Worm (Caenorhabditis elegans) whole organism, L1 larva: ENCODE results near the gene W09B6.4.

Experiments
- C16A3.4 ChIP-seq: fragments of 150-350 bp; optimal IDR thresholded peaks from 2 replicates; lab custom pipeline; 2014; ENCODE audit warnings: missing biosample characterization, missing genetic modification characterization
- blmp-1 ChIP-seq: fragments of 150-350 bp; optimal IDR thresholded peaks from 2 replicates; lab custom pipeline; 2014; ENCODE audit warnings: missing biosample characterization, missing genetic modification characterization
- ceh-8 ChIP-seq: fragments of 200-800 bp; sonication (Bioruptor generic); optimal IDR thresholded peaks from 2 replicates; lab custom pipeline; 2018; ENCODE audit warnings: mild to moderate bottlenecking, missing genetic modification characterization, moderate library complexity, missing compliant biosample characterization
- ceh-82 ChIP-seq, 3 experiments: fragments of 150-350 bp in 1 of 3; sonication (generic microtip) in 2 of 3; optimal IDR thresholded peaks; 2 replicates each; lab custom pipeline; 2014 to 2017; ENCODE audit warnings: missing biosample characterization in 3 of 3, missing genetic modification characterization in 3 of 3
- ceh-88 ChIP-seq: fragments of 200-800 bp; sonication (Bioruptor generic); IDR thresholded peaks from 2 replicates; pipeline ENCODE4 v1.3.6; 2022; ENCODE audit warnings: missing genetic modification characterization, missing compliant biosample characterization
- dsc-1 ChIP-seq: sonication (generic microtip); optimal IDR thresholded peaks from 2 replicates; lab custom pipeline; 2016; ENCODE audit warnings: mild to moderate bottlenecking, missing genetic modification characterization, missing compliant biosample characterization
- efl-1 ChIP-seq, 4 experiments: fragments of 150-350 bp; optimal IDR thresholded peaks in 3 of 4; peaks in 1 of 4; 1 replicate in 1 of 4; 2 replicates in 3 of 4; lab custom pipeline; 2014; ENCODE audit warnings: missing biosample characterization in 2 of 4, missing genetic modification characterization in 2 of 4, missing genetic modification reagents in 2 of 4
- efl-3 ChIP-seq: fragments of 200-800 bp; sonication (Bioruptor generic); optimal IDR thresholded peaks from 2 replicates; lab custom pipeline; 2018; ENCODE audit warnings: mild to moderate bottlenecking, missing genetic modification characterization, missing compliant biosample characterization
- egl-13 ChIP-seq: sonication (generic microtip); optimal IDR thresholded peaks from 2 replicates; lab custom pipeline; 2016; ENCODE audit warnings: missing genotype, missing genetic modification reagents, missing genetic modification characterization, missing compliant biosample characterization
- elt-2 ChIP-seq: sonication (generic microtip); optimal IDR thresholded peaks from 2 replicates; lab custom pipeline; 2016; ENCODE audit warnings: missing genetic modification characterization, mild to moderate bottlenecking, inconsistent platforms, missing compliant biosample characterization, missing genetic modification reagents
- elt-3 ChIP-seq, 6 experiments: fragments of 150-350 bp in 1 of 6; sonication (generic microtip); optimal IDR thresholded peaks; 2 replicates each; lab custom pipeline; 2017 to 2018; ENCODE audit warnings: missing biosample characterization in 6 of 6, missing genetic modification characterization in 6 of 6, inconsistent platforms in 1 of 6
- ets-5 ChIP-seq: fragments of 200-800 bp; sonication (Bioruptor generic); IDR thresholded peaks from 2 replicates; pipeline ENCODE4 v1.3.6; 2022; ENCODE audit warnings: missing genetic modification characterization, missing compliant biosample characterization
- fos-1 ChIP-seq: fragments of 150-350 bp; optimal IDR thresholded peaks from 2 replicates; lab custom pipeline; 2014; ENCODE audit warnings: missing biosample characterization, missing genetic modification characterization
- grh-1 ChIP-seq: fragments of 200-800 bp; sonication (Bioruptor generic); IDR thresholded peaks from 2 replicates; pipeline ENCODE4 v1.3.6; 2022; ENCODE audit warnings: missing genetic modification reagents, missing genetic modification characterization, missing compliant biosample characterization
- isw-1 ChIP-seq: fragments of 200-800 bp; sonication (Bioruptor generic); IDR thresholded peaks from 2 replicates; pipeline ENCODE4 v1.3.6; 2022; ENCODE audit warnings: missing genetic modification characterization, missing compliant biosample characterization
- lin-13 ChIP-seq: fragments of 150-350 bp; optimal IDR thresholded peaks from 2 replicates; lab custom pipeline; 2014; ENCODE audit warnings: missing biosample characterization, missing genetic modification reagents, missing genetic modification characterization
- lin-14 ChIP-seq: fragments of 200-800 bp; sonication (Bioruptor generic); optimal IDR thresholded peaks from 2 replicates; lab custom pipeline; 2018; ENCODE audit warnings: mild to moderate bottlenecking, missing genetic modification characterization, moderate library complexity, missing compliant biosample characterization
- lin-15B ChIP-seq: fragments of 150-350 bp; sonication (generic microtip); optimal IDR thresholded peaks from 3 replicates; lab custom pipeline; 2014; ENCODE audit warnings: missing biosample characterization, missing genetic modification characterization
- lin-35 ChIP-seq, 2 experiments: fragments of 150-350 bp; optimal IDR thresholded peaks; 2 replicates each; lab custom pipeline; 2014; ENCODE audit warnings: missing biosample characterization in 2 of 2, missing genetic modification characterization in 2 of 2, missing genetic modification reagents in 2 of 2
- lin-39 ChIP-seq: fragments of 150-350 bp; optimal IDR thresholded peaks from 2 replicates; lab custom pipeline; 2014; ENCODE audit warnings: missing biosample characterization, missing genetic modification reagents, missing genetic modification characterization
- lsy-2 ChIP-seq, 2 experiments: fragments of 150-350 bp; optimal IDR thresholded peaks; 2 replicates each; lab custom pipeline; 2014; ENCODE audit warnings: missing biosample characterization in 2 of 2, missing genetic modification characterization in 2 of 2
- mab-9 ChIP-seq: fragments of 200-800 bp; sonication (Bioruptor generic); IDR thresholded peaks from 2 replicates; pipeline ENCODE4 v1.3.6; 2022; ENCODE audit warnings: missing genetic modification reagents, missing genetic modification characterization, missing compliant biosample characterization
- nhr-20 ChIP-seq: sonication (generic microtip); optimal IDR thresholded peaks from 2 replicates; lab custom pipeline; 2016; ENCODE audit warnings: mild to moderate bottlenecking, missing genetic modification characterization, missing compliant biosample characterization
- nhr-47 ChIP-seq: sonication (generic microtip); optimal IDR thresholded peaks from 2 replicates; lab custom pipeline; 2016; ENCODE audit warnings: mild to moderate bottlenecking, missing genetic modification characterization, moderate library complexity, missing compliant biosample characterization
- nhr-71 ChIP-seq: sonication (generic microtip); optimal IDR thresholded peaks from 2 replicates; lab custom pipeline; 2016; ENCODE audit warnings: mild to moderate bottlenecking, missing genetic modification characterization, moderate library complexity, missing compliant biosample characterization
- nhr-85 ChIP-seq: sonication (generic microtip); peaks from one replicate; lab custom pipeline; 2016; ENCODE audit warnings: missing genetic modification characterization, inconsistent platforms, missing compliant biosample characterization
- nhr-90 ChIP-seq: sonication (generic microtip); optimal IDR thresholded peaks from 2 replicates; lab custom pipeline; 2016; ENCODE audit warnings: mild to moderate bottlenecking, missing genetic modification characterization, missing compliant biosample characterization; ENCODE audit not compliant: poor library complexity
- pax-3 ChIP-seq: fragments of 200-800 bp; sonication (Bioruptor generic); optimal IDR thresholded peaks from 2 replicates; lab custom pipeline; 2018; ENCODE audit warnings: mild to moderate bottlenecking, missing genetic modification characterization, moderate library complexity, missing compliant biosample characterization
- pqm-1 ChIP-seq: sonication (generic microtip); optimal IDR thresholded peaks from 3 replicates; lab custom pipeline; 2017; ENCODE audit warnings: missing biosample characterization, missing genetic modification characterization
- rnt-1 ChIP-seq: sonication (generic microtip); optimal IDR thresholded peaks from 2 replicates; lab custom pipeline; 2016; ENCODE audit warnings: mild to moderate bottlenecking, missing genetic modification characterization, moderate library complexity, missing compliant biosample characterization
- snu-23 ChIP-seq: sonication (generic microtip); optimal IDR thresholded peaks from 2 replicates; lab custom pipeline; 2016; ENCODE audit warnings: missing genetic modification characterization, missing compliant biosample characterization
- sup-37 ChIP-seq: fragments of 200-800 bp; sonication (Bioruptor generic); optimal IDR thresholded peaks from 2 replicates; lab custom pipeline; 2018; ENCODE audit warnings: mild to moderate bottlenecking, missing genetic modification characterization, missing compliant biosample characterization
- swsn-7 ChIP-seq: sonication (generic microtip); optimal IDR thresholded peaks from 2 replicates; lab custom pipeline; 2016; ENCODE audit warnings: missing genetic modification characterization, missing compliant biosample characterization
- tlp-1 ChIP-seq: fragments of 150-350 bp; optimal IDR thresholded peaks from 2 replicates; lab custom pipeline; 2014; ENCODE audit warnings: missing biosample characterization, missing genetic modification characterization
- unc-130 ChIP-seq: fragments of 150-350 bp; optimal IDR thresholded peaks from 2 replicates; lab custom pipeline; 2017; ENCODE audit warnings: missing biosample characterization, missing genetic modification characterization, inconsistent platforms
- unc-30 ChIP-seq: sonication (generic microtip); optimal IDR thresholded peaks from 2 replicates; lab custom pipeline; 2017; ENCODE audit warnings: missing biosample characterization, missing genetic modification characterization
- unc-86 ChIP-seq: sonication (generic microtip); optimal IDR thresholded peaks from 2 replicates; lab custom pipeline; 2016; ENCODE audit warnings: missing genetic modification characterization, missing compliant biosample characterization
- unc-98 ChIP-seq: fragments of 200-800 bp; sonication (Bioruptor generic); IDR thresholded peaks from 2 replicates; pipeline ENCODE4 v1.3.6; 2022; ENCODE audit warnings: missing genetic modification characterization, missing compliant biosample characterization
- xbp-1 ChIP-seq: sonication (generic microtip); optimal IDR thresholded peaks from 2 replicates; lab custom pipeline; 2016; ENCODE audit warnings: missing genetic modification characterization, missing compliant biosample characterization
- ztf-11 ChIP-seq, 2 experiments: sonication (generic microtip); optimal IDR thresholded peaks; 2 replicates each; lab custom pipeline; 2016 to 2017; ENCODE audit warnings: missing genetic modification characterization in 2 of 2, missing biosample characterization in 1 of 2, missing compliant biosample characterization in 1 of 2

Gene W09B6.4

DNA sequence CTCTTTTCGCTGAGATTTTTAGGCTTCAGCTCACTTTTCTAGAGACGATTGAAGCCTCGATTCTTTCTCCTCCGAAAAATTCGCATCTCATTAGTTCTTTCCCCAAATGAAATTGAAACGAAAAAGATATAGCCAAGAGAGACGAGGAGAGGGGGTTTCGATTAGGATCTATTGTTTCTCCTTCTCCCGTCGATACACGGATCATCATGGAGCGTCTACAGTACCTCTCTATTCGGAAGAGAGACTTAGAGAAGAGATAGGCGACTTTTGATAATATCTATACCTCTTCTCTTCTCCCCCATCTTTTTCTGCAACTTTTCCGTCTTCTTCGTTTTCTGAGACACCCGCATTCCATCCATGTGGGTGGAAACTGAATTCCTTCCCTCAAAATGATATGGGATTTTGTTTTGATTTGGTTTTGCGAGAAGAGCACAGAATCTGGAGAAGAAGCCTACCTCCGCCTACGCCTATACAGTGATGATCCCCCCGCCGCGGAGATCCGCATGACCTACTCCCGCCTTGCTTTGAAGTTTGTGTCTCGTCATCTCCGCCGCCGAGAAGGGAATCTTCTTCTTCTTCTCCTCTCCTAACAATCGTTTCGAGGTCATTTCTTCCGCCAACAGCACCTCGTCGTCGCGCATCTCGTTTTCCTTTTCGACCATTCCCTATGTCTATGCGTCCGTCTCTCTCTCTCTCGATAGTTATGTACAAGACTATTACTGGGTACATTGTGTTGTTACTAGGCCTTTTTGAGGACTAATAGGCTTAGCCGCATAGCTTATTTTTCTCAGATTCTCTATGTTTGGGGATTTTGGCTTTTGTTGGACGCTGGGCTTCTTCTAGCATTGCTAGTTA is 1.3 kb upstream of the W09B6.4 start (continued):
- TF ChIP-seq pqm-1 (tag; lab: Kevin White, UChicago) (no peak), elt-3 (tag; optimal IDR thresholded peaks at IDR 0.05; lab: Kevin White, UChicago) (peak in 1 of 6 experiments; percentile 25), nhr-71 (tag; lab: Kevin White, UChicago) (peak; percentile 14)
- TF ChIP-seq, all 84 proteins: peak for 12

DNA sequence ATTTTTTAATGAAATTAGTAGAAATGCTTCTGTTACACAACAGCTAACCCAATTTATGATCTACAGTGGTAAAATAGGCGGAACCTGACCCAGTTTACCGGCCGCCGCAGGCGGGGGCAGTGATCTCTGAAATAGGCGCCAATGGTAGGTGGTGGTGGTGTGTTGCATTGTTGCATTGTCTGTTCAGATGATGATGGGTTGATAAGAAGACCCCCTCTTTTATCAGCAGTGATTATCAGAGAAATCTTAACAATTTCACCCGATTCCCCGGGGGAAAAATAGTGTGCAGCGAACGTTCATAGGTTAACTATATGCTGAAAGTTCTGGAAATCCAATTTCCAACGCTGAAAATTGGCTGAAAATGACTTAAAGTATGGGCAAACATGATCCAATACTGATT is 2.0 kb downstream of the W09B6.4 start:
- TF ChIP-seq snu-23 (GFP tag; lab: Kevin White, UChicago) (no peak), unc-86 (no peak), isw-1 (no peak), nhr-85 (tag; lab: Kevin White, UChicago) (no peak), sup-37 (GFP tag; lab: Kevin White, UChicago) (no peak), elt-2 (tag; lab: Kevin White, UChicago) (peak; percentile 57), fos-1 (no peak), lin-15B (no peak), lin-35 (GFP tag; optimal IDR thresholded peaks at IDR 0.05; lab: Kevin White, UChicago) (peak in 1 of 2 experiments; percentile 3), lin-13 (GFP tag; lab: Kevin White, UChicago) (no peak), efl-1 (optimal IDR thresholded peaks at IDR 0.05; lab: Kevin White, UChicago) (no peak), efl-1 (GFP tag; optimal IDR thresholded peaks at IDR 0.05 in 1 of 2; lab: Kevin White, UChicago) (peak in 1 of 2 experiments; percentile 46)

DNA sequence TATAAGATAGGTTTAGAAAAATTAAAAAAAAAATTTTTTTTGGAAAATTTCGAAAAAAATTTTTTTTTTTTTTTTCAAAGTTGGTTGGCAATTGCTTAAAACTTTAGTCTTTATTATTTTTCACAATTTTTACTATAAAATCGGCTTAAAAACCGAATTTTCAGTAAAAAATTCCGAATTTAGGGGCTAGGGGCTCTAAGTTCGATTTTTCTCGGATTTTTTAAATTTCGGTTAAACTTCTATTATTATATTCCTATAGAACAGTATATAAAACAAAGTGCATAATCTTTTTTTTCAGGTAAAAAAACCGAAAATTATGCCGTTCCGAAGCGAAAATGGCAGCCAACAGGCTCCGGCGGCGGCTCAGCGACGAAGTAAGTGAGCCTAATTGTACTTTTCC is 4.2 kb downstream of the W09B6.4 start, which contains the start of gene pod-2:
TSS of gene pod-2 (plus strand) at position 301 of the 400 bp plus-strand sequence.
- TF ChIP-seq tlp-1 (tag; lab: Kevin White, UChicago) (no peak), efl-1 (optimal IDR thresholded peaks at IDR 0.05; lab: Kevin White, UChicago) (no peak), efl-1 (GFP tag; optimal IDR thresholded peaks at IDR 0.05 in 1 of 2; lab: Kevin White, UChicago) (no peak), ets-5 (GFP tag; lab: Robert Waterston, UW) (no peak), unc-130 (no peak), pax-3 (tag; lab: Kevin White, UChicago) (no peak), unc-30 (tag; lab: Kevin White, UChicago) (no peak), efl-3 (GFP tag; lab: Kevin White, UChicago) (no peak), lin-14 (no peak), nhr-47 (tag; lab: Kevin White, UChicago) (no peak), ceh-88 (GFP tag; lab: Robert Waterston, UW) (no peak), lin-39 (no peak)

DNA sequence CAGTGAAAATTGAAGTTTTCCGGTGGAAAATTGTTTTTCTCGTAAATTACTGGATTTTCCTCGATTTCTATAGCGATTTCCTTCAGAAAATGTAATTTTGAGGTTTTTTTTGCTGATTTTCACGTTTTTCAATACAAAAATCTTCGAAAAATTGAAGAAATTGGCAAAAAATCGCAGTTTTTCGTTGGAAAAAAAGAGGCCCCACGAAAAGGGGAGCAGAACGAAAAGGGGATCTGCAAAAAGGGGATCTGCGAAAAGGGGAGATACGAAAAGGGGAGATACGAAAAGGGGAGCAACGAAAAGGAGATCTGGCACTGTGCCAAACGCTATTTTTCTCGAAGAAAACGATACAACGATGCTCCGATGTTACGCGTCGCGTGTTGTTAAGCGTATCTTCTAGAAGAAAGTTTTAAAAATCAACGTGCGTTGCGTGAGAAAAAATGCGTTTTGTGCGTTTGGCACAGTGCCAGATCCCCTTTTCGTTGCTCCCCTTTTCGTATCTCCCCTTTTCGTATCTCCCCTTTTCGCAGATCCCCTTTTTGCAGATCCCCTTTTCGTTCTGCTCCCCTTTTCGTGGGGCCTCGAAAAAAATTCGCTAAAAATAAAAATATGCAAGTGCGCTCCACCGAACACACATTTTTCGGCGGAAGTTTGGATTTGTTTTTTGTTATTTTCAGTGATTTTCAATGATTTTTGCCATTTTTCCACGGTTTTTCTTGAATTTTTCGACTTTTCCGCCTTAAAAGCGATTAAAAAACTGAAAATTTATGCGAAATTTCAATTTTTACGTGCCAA is 6.1 kb downstream of the W09B6.4 start:
- TF ChIP-seq pax-3 (tag; lab: Kevin White, UChicago), result peak; percentile 49
- peak in 1 of 2 experiments; percentile 77 for TF ChIP-seq ztf-11 (tag; optimal IDR thresholded peaks at IDR 0.05; lab: Kevin White, UChicago)
- peak; percentile 71 for TF ChIP-seq nhr-47 (tag; lab: Kevin White, UChicago)
- TF ChIP-seq nhr-85 (tag; lab: Kevin White, UChicago), result peak; percentile 71
- peak; percentile 32 for TF ChIP-seq C16A3.4 (tag; lab: Kevin White, UChicago)
- peak; percentile 40 for TF ChIP-seq swsn-7
- TF ChIP-seq grh-1 (GFP tag; lab: Robert Waterston, UW), result 0 out of 2 replicates have a peak, but pooled peaks have one; percentile 23
- peak; percentile 49 for TF ChIP-seq snu-23 (GFP tag; lab: Kevin White, UChicago)
- TF ChIP-seq nhr-71 (tag; lab: Kevin White, UChicago), result peak; percentile 67
- peak in 1 of 6 experiments; percentile 31 for TF ChIP-seq elt-3 (tag; optimal IDR thresholded peaks at IDR 0.05; lab: Kevin White, UChicago)
- peak; percentile 53 for TF ChIP-seq nhr-20 (tag; lab: Kevin White, UChicago)
- peak; percentile 41 for TF ChIP-seq lin-13 (GFP tag; lab: Kevin White, UChicago)
- TF ChIP-seq dsc-1, result peak; percentile 25
- peak; percentile 88 for TF ChIP-seq rnt-1 (tag; lab: Kevin White, UChicago)
- peak in 1 of 2 experiments; percentile 50 for TF ChIP-seq lsy-2 (tag; optimal IDR thresholded peaks at IDR 0.05; lab: Kevin White, UChicago)
- TF ChIP-seq unc-86, result peak; percentile 46
- peak; percentile 12 for TF ChIP-seq ceh-8 (GFP tag; lab: Kevin White, UChicago)
- TF ChIP-seq xbp-1, result peak; percentile 45
- TF ChIP-seq ceh-88 (GFP tag; lab: Robert Waterston, UW), result peak; percentile 71
- TF ChIP-seq lin-14, result peak; percentile 56
- peak; percentile 34 for TF ChIP-seq lin-15B
- peak; percentile 62 for TF ChIP-seq unc-98
- peak; percentile 15 to 36 (median 16) for TF ChIP-seq ceh-82 (tag; optimal IDR thresholded peaks at IDR 0.05; lab: Kevin White, UChicago)
- peak; percentile 49 for TF ChIP-seq egl-13 (tag; lab: Kevin White, UChicago)
- peak; percentile 49 for TF ChIP-seq nhr-90 (tag; lab: Kevin White, UChicago)
- TF ChIP-seq lin-35 (GFP tag; optimal IDR thresholded peaks at IDR 0.05; lab: Kevin White, UChicago), result peak; percentile 50 to 91
- peak; percentile 76 for TF ChIP-seq mab-9 (GFP tag; lab: Robert Waterston, UW)
- peak; percentile 31 for TF ChIP-seq blmp-1
